Fruit fly (Drosophila melanogaster) whole organism, wandering third instar larva: ENCODE data around the gene CG14810.

Experiments
- brk ChIP-seq: fragments of 200-800 bp; sonication (Bioruptor generic); optimal IDR thresholded peaks from 2 replicates; lab custom pipeline; 2016; ENCODE audit warnings: missing biosample characterization, mild to moderate bottlenecking, missing genetic modification characterization
- h ChIP-seq: fragments of 200-800 bp; sonication (Bioruptor generic); optimal IDR thresholded peaks from 3 replicates; lab custom pipeline; 2016; ENCODE audit warnings: missing biosample characterization, mild to moderate bottlenecking, missing genetic modification characterization
- psq ChIP-seq: fragments of 200-800 bp; sonication (Bioruptor generic); optimal IDR thresholded peaks from 3 replicates; lab custom pipeline; 2017; ENCODE audit warnings: missing biosample characterization, mild to moderate bottlenecking, missing genetic modification characterization, moderate library complexity

dm6 chrX:1772626-1773025 is 47.5 kb downstream of the CG14810 start:
- TF ChIP-seq h (GFP tag; lab: Kevin White, UChicago) (no peak), brk (GFP tag; lab: Kevin White, UChicago) (no peak), psq (GFP tag; lab: Kevin White, UChicago) (no peak)
